Worm (Caenorhabditis elegans): ENCODE measurements around the gene H28G03.2.

Gene H28G03.2

ce11 chrX:5210524-5210923, 5.0 kb downstream of the H28G03.2 start:
- TF ChIP-seq Y22D7AL.16 (tag; optimal IDR thresholded peaks at IDR 0.05) = no peak
- TF ChIP-seq unc-42 (tag; optimal IDR thresholded peaks at IDR 0.05) = peak; percentile 82

- no peak for TF ChIP-seq Y22D7AL.16 (tag; optimal IDR thresholded peaks at IDR 0.05)
- no peak for TF ChIP-seq pqm-1 (tag; optimal IDR thresholded peaks at IDR 0.05)
- TF ChIP-seq pros-1 (tag; optimal IDR thresholded peaks at IDR 0.05) = no peak
- TF ChIP-seq C08G9.2 (tag; optimal IDR thresholded peaks at IDR 0.05) = no peak
- TF ChIP-seq hlh-13 (GFP tag; optimal IDR thresholded peaks at IDR 0.05) = no peak
- TF ChIP-seq ceh-48 (tag; optimal IDR thresholded peaks at IDR 0.05) = no peak
- no peak for TF ChIP-seq ztf-16 (tag; optimal IDR thresholded peaks at IDR 0.05)
- no peak for TF ChIP-seq sdc-2 (tag; optimal IDR thresholded peaks at IDR 0.05)
- no peak for TF ChIP-seq unc-42 (tag; optimal IDR thresholded peaks at IDR 0.05)
- no peak for TF ChIP-seq ceh-45 (GFP tag; IDR thresholded peaks at IDR 0.05)
These were observed 5.5 kb downstream of the H28G03.2 start for ce11 chrX:5210927-5211655.

- TF ChIP-seq elt-2 (tag; optimal IDR thresholded peaks at IDR 0.05) (no peak), nhr-232 (tag; optimal IDR thresholded peaks at IDR 0.05) (no peak), odd-2 (tag; optimal IDR thresholded peaks at IDR 0.05) (no peak), dmd-4 (tag; optimal IDR thresholded peaks at IDR 0.05; ENCODE audit: borderline replicate concordance) (no peak), sdc-2 (tag; optimal IDR thresholded peaks at IDR 0.05) (no peak), zip-5 (tag; optimal IDR thresholded peaks at IDR 0.05) (no peak), ttx-3 (tag; optimal IDR thresholded peaks at IDR 0.05) (no peak), T23F11.4 (GFP tag; optimal IDR thresholded peaks at IDR 0.05) (no peak), ceh-24 (tag; optimal IDR thresholded peaks at IDR 0.05) (no peak), hlh-8 (tag; optimal IDR thresholded peaks at IDR 0.05) (no peak)
These were observed 7.5 kb downstream of the H28G03.2 start for ce11 chrX:5213032-5213431.

- no peak for TF ChIP-seq tbx-7 (tag; optimal IDR thresholded peaks at IDR 0.05)
- peak; percentile 29 for TF ChIP-seq pqm-1 (tag; optimal IDR thresholded peaks at IDR 0.05)
- peak; percentile 88 for TF ChIP-seq elt-2 (tag; optimal IDR thresholded peaks at IDR 0.05)
These were observed 8.0 kb downstream of the H28G03.2 start for ce11 chrX:5213565-5213964.

- TF ChIP-seq sox-2 (GFP tag; IDR thresholded peaks at IDR 0.05) = no peak
- TF ChIP-seq tbx-2 (tag; optimal IDR thresholded peaks at IDR 0.05) = no peak
- no peak for TF ChIP-seq ref-2 (tag; optimal IDR thresholded peaks at IDR 0.05)
- TF ChIP-seq ama-1 (optimal IDR thresholded peaks at IDR 0.05) = no peak
- TF ChIP-seq pqm-1 (tag; optimal IDR thresholded peaks at IDR 0.05) = no peak
- no peak for TF ChIP-seq unc-86 (tag; optimal IDR thresholded peaks at IDR 0.05)
- TF ChIP-seq C08G9.2 (tag; optimal IDR thresholded peaks at IDR 0.05) = peak; percentile 26
- no peak for TF ChIP-seq madf-2 (tag; optimal IDR thresholded peaks at IDR 0.05)
- TF ChIP-seq zip-5 (tag; optimal IDR thresholded peaks at IDR 0.05) = no peak
These were observed 9.2 kb downstream of the H28G03.2 start for ce11 chrX:5214790-5215189.

ce11 chrX:5216063-5216462, 10.5 kb downstream of the H28G03.2 start, which contains the start of gene hrpa-2:
TSS of gene hrpa-2 (plus strand) at chrX:5216363.
- TF ChIP-seq elt-2 (tag; optimal IDR thresholded peaks at IDR 0.05) = no peak
- TF ChIP-seq unc-3 (GFP tag; conservative IDR thresholded peaks at IDR 0.05) = no peak
- TF ChIP-seq unc-3 (tag; optimal IDR thresholded peaks at IDR 0.05) = no peak
- no peak for TF ChIP-seq npax-4 (tag; optimal IDR thresholded peaks at IDR 0.05)
- TF ChIP-seq unc-86 (tag; optimal IDR thresholded peaks at IDR 0.05) = no peak
- TF ChIP-seq hlh-13 (GFP tag; optimal IDR thresholded peaks at IDR 0.05) = no peak
- TF ChIP-seq ceh-22 (tag; optimal IDR thresholded peaks at IDR 0.05) = no peak
- no peak for TF ChIP-seq pax-1 (tag; optimal IDR thresholded peaks at IDR 0.05)
- no peak for TF ChIP-seq ceh-9 (tag; optimal IDR thresholded peaks at IDR 0.05)
- TF ChIP-seq mec-3 (tag; optimal IDR thresholded peaks at IDR 0.05; ENCODE audit: borderline replicate concordance) = no peak

Measured in whole organism, late embryonic.